Worm (Caenorhabditis elegans): ENCODE measurements around the gene erp-44.2.

Gene erp-44.2

ce11 chrIV:7824649-7825048, 9.8 kb downstream of the erp-44.2 start (continued):
- TF ChIP-seq sox-4 (tag; optimal IDR thresholded peaks at IDR 0.05) (no peak), fkh-10 (GFP tag; optimal IDR thresholded peaks at IDR 0.05) (no peak), lin-35 (GFP tag; optimal IDR thresholded peaks at IDR 0.05) (no peak), tbx-2 (tag; optimal IDR thresholded peaks at IDR 0.05) (peak; percentile 47), elt-3 (tag; optimal IDR thresholded peaks at IDR 0.05) (no peak), skn-1 (tag; optimal IDR thresholded peaks at IDR 0.05) (no peak), nhr-84 (tag; optimal IDR thresholded peaks at IDR 0.05) (no peak), snu-23 (GFP tag; optimal IDR thresholded peaks at IDR 0.05) (peak; percentile 38), egl-27 (tag; optimal IDR thresholded peaks at IDR 0.05) (no peak), zip-4 (GFP tag; optimal IDR thresholded peaks at IDR 0.05) (no peak), fos-1 (tag; optimal IDR thresholded peaks at IDR 0.05) (no peak), pag-3 (tag; optimal IDR thresholded peaks at IDR 0.05; ENCODE audit: borderline replicate concordance, insufficient read depth) (no peak), rnt-1 (tag; optimal IDR thresholded peaks at IDR 0.05) (peak; percentile 7), Y116A8C.19 (tag; optimal IDR thresholded peaks at IDR 0.05; ENCODE audit: borderline replicate concordance) (no peak), lin-15B (tag; optimal IDR thresholded peaks at IDR 0.05) (no peak), ztf-11 (tag; optimal IDR thresholded peaks at IDR 0.05) (no peak), swsn-7 (tag; optimal IDR thresholded peaks at IDR 0.05) (no peak), unc-98 (GFP tag; IDR thresholded peaks at IDR 0.05) (no peak), irx-1 (tag; optimal IDR thresholded peaks at IDR 0.05) (no peak), nhr-76 (tag; optimal IDR thresholded peaks at IDR 0.05) (no peak), lin-14 (GFP tag; optimal IDR thresholded peaks at IDR 0.05) (peak; percentile 74), jun-1 (tag; optimal IDR thresholded peaks at IDR 0.05) (no peak), nhr-11 (tag; optimal IDR thresholded peaks at IDR 0.05) (no peak), hpl-2 (GFP tag; optimal IDR thresholded peaks at IDR 0.05) (no peak), F16B12.6 (tag; optimal IDR thresholded peaks at IDR 0.05) (no peak), tlp-1 (tag; optimal IDR thresholded peaks at IDR 0.05) (no peak), aha-1 (tag; optimal IDR thresholded peaks at IDR 0.05) (no peak), ces-1 (GFP tag; optimal IDR thresholded peaks at IDR 0.05) (no peak), unc-62 (GFP tag; optimal IDR thresholded peaks at IDR 0.05) (no peak), unc-86 (tag; optimal IDR thresholded peaks at IDR 0.05) (no peak), mab-9 (GFP tag; IDR thresholded peaks at IDR 0.05) (no peak), sptf-1 (tag; optimal IDR thresholded peaks at IDR 0.05) (no peak), nhr-12 (tag; optimal IDR thresholded peaks at IDR 0.05) (no peak), nhr-90 (tag; optimal IDR thresholded peaks at IDR 0.05; ENCODE audit: poor library complexity) (peak; percentile 32), mep-1 (tag; optimal IDR thresholded peaks at IDR 0.05) (peak; percentile 29), nhr-28 (tag; optimal IDR thresholded peaks at IDR 0.05) (no peak), pax-3 (tag; optimal IDR thresholded peaks at IDR 0.05) (no peak), ets-5 (GFP tag; IDR thresholded peaks at IDR 0.05) (no peak), nhr-20 (tag; optimal IDR thresholded peaks at IDR 0.05) (peak; percentile 5), snpc-4 (tag; optimal IDR thresholded peaks at IDR 0.05) (no peak), xbp-1 (tag; optimal IDR thresholded peaks at IDR 0.05) (no peak), lin-13 (GFP tag; optimal IDR thresholded peaks at IDR 0.05) (no peak), alr-1 (tag; optimal IDR thresholded peaks at IDR 0.05; ENCODE audit: borderline replicate concordance) (no peak), vab-15 (tag; optimal IDR thresholded peaks at IDR 0.05) (no peak), elt-2 (tag; optimal IDR thresholded peaks at IDR 0.05) (no peak), mdl-1 (tag; optimal IDR thresholded peaks at IDR 0.05) (no peak), unc-30 (tag; optimal IDR thresholded peaks at IDR 0.05) (no peak), blmp-1 (tag; optimal IDR thresholded peaks at IDR 0.05) (peak; percentile 24), pqm-1 (tag; optimal IDR thresholded peaks at IDR 0.05) (no peak), dpl-1 (GFP tag; optimal IDR thresholded peaks at IDR 0.05) (no peak), mef-2 (tag; optimal IDR thresholded peaks at IDR 0.05) (no peak), ceh-88 (GFP tag; IDR thresholded peaks at IDR 0.05) (no peak), fkh-8 (tag; optimal IDR thresholded peaks at IDR 0.05) (no peak)

Measured in whole organism, L1 larva.